In genomic region chr3L:10822364-10823231, dm6 we compare ENCODE assay signal across 1 fruit fly cellular context.
TF ChIP-seq lines count a peak whose summit lies in the region.

No protein-coding gene starts in this region.

TF ChIP-seq in whole organism, embryonic, 481 proteins besides CTCF, POLR2A, EP300 and RAD21 (continued from another document and continues in another):
- TF ChIP-seq CG8089 (GFP tag; optimal IDR thresholded peaks at IDR 0.05; lab: Kevin White, UChicago) (no peak), CG11696 (GFP tag; IDR thresholded peaks at IDR 0.05; lab: Robert Waterston, UW) (peak; percentile 48; the same call in 1 of the 2 replicates), CG2202 (tag; optimal IDR thresholded peaks at IDR 0.05; lab: Kevin White, UChicago) (peak; percentile 14), fru (optimal IDR thresholded peaks at IDR 0.05; lab: Kevin White, UChicago) (no peak), ken (GFP tag; IDR thresholded peaks at IDR 0.05; lab: Robert Waterston, UW) (peak; percentile 77), CG33213 (GFP tag; optimal IDR thresholded peaks at IDR 0.05; lab: Kevin White, UChicago) (no peak), Fer3 (tag; optimal IDR thresholded peaks at IDR 0.05; lab: Kevin White, UChicago) (peak; percentile 77), CG15073 (GFP tag; optimal IDR thresholded peaks at IDR 0.05; lab: Kevin White, UChicago) (no peak), zfh2 (GFP tag; optimal IDR thresholded peaks at IDR 0.05; lab: Kevin White, UChicago) (peak; percentile 21), CG17186 (GFP tag; optimal IDR thresholded peaks at IDR 0.05; lab: Kevin White, UChicago) (no peak), Gsc (GFP tag; IDR thresholded peaks at IDR 0.05; lab: Robert Waterston, UW) (no peak), bbx (GFP tag; IDR thresholded peaks at IDR 0.05; lab: Robert Waterston, UW; ENCODE audit: partially characterized antibody) (no peak), CG15601 (tag; optimal IDR thresholded peaks at IDR 0.05; lab: Kevin White, UChicago) (peak; percentile 70), CG18599 (GFP tag; optimal IDR thresholded peaks at IDR 0.05; lab: Kevin White, UChicago) (peak; percentile 95), ash1 (GFP tag; optimal IDR thresholded peaks at IDR 0.05; lab: Kevin White, UChicago) (no peak), btn (GFP tag; optimal IDR thresholded peaks at IDR 0.05; lab: Kevin White, UChicago) (no peak), CG8388 (GFP tag; optimal IDR thresholded peaks at IDR 0.05; lab: Kevin White, UChicago) (peak; percentile 73), tx (GFP tag; optimal IDR thresholded peaks at IDR 0.05; lab: Kevin White, UChicago) (peak; percentile 25), fd64A (GFP tag; optimal IDR thresholded peaks at IDR 0.05; lab: Kevin White, UChicago) (no peak), CG18764 (GFP tag; optimal IDR thresholded peaks at IDR 0.05; lab: Kevin White, UChicago) (peak; percentile 16), BEAF-32 (GFP tag; optimal IDR thresholded peaks at IDR 0.05; lab: Kevin White, UChicago) (no peak), CG34376 (GFP tag; optimal IDR thresholded peaks at IDR 0.05; lab: Kevin White, UChicago) (peak; percentile 70), Taf1 (GFP tag; IDR thresholded peaks at IDR 0.05; lab: Robert Waterston, UW) (no peak), Oaz (GFP tag; IDR thresholded peaks at IDR 0.05; lab: Robert Waterston, UW) (peak; percentile 68), Sry-δ (GFP tag; optimal IDR thresholded peaks at IDR 0.05; lab: Kevin White, UChicago) (no peak), H2.0 (GFP tag; IDR thresholded peaks at IDR 0.05; lab: Robert Waterston, UW) (peak; percentile 65), crc (GFP tag; optimal IDR thresholded peaks at IDR 0.05; lab: Kevin White, UChicago) (peak; percentile 16), jumu (GFP tag; optimal IDR thresholded peaks at IDR 0.05; lab: Kevin White, UChicago) (peak; percentile 51), ap (GFP tag; IDR thresholded peaks at IDR 0.05; lab: Robert Waterston, UW) (peak; percentile 32; the same call in 1 of the 2 replicates), Meics (GFP tag; optimal IDR thresholded peaks at IDR 0.05; lab: Kevin White, UChicago) (peak; percentile 86), gcm (GFP tag; optimal IDR thresholded peaks at IDR 0.05; lab: Kevin White, UChicago) (peak; percentile 46), CG8765 (GFP tag; IDR thresholded peaks at IDR 0.05; lab: Robert Waterston, UW) (no peak), CG7271 (tag; optimal IDR thresholded peaks at IDR 0.05; lab: Kevin White, UChicago) (no peak), bigmax (GFP tag; optimal IDR thresholded peaks at IDR 0.05; lab: Kevin White, UChicago) (no peak), CG34224 (GFP tag; IDR thresholded peaks at IDR 0.05; lab: Robert Waterston, UW; ENCODE audit: partially characterized antibody) (no peak), CG11723 (GFP tag; optimal IDR thresholded peaks at IDR 0.05; lab: Kevin White, UChicago) (peak; percentile 30), MTF-1 (GFP tag; optimal IDR thresholded peaks at IDR 0.05; lab: Kevin White, UChicago; ENCODE audit: borderline replicate concordance) (no peak), dpn (GFP tag; optimal IDR thresholded peaks at IDR 0.05; lab: Kevin White, UChicago) (peak; percentile 55 to 66), CG3065 (GFP tag; optimal IDR thresholded peaks at IDR 0.05; lab: Kevin White, UChicago) (no peak), bsh (GFP tag; optimal IDR thresholded peaks at IDR 0.05; lab: Kevin White, UChicago) (peak in 1 of 2 experiments; percentile 81), sim (GFP tag; IDR thresholded peaks at IDR 0.05; lab: Robert Waterston, UW) (no peak), nom (GFP tag; optimal IDR thresholded peaks at IDR 0.05; lab: Kevin White, UChicago) (no peak), CG16813 (GFP tag; IDR thresholded peaks at IDR 0.05; lab: Robert Waterston, UW; ENCODE audit: partially characterized antibody) (no peak), CG31365 (tag; optimal IDR thresholded peaks at IDR 0.05; lab: Kevin White, UChicago) (no peak), fd3F (GFP tag; optimal IDR thresholded peaks at IDR 0.05; lab: Kevin White, UChicago) (peak; percentile 63), CG2199 (GFP tag; IDR thresholded peaks at IDR 0.05; lab: Robert Waterston, UW) (no peak), CG3163 (GFP tag; optimal IDR thresholded peaks at IDR 0.05; lab: Kevin White, UChicago) (no peak), CG1529 (GFP tag; optimal IDR thresholded peaks at IDR 0.05; lab: Kevin White, UChicago) (peak; percentile 34), Nf-YB (GFP tag; optimal IDR thresholded peaks at IDR 0.05; lab: Kevin White, UChicago) (peak; percentile 28), BtbVII (GFP tag; optimal IDR thresholded peaks at IDR 0.05; lab: Kevin White, UChicago) (peak; percentile 81), tio (GFP tag; optimal IDR thresholded peaks at IDR 0.05; lab: Kevin White, UChicago) (peak; percentile 32), eve (GFP tag; optimal IDR thresholded peaks at IDR 0.05; lab: Kevin White, UChicago) (peak in 1 of 2 experiments; percentile 76), pita (GFP tag; optimal IDR thresholded peaks at IDR 0.05; lab: Kevin White, UChicago) (no peak), CG13624 (GFP tag; optimal IDR thresholded peaks at IDR 0.05; lab: Kevin White, UChicago) (peak; percentile 34), CG6854 (GFP tag; optimal IDR thresholded peaks at IDR 0.05; lab: Kevin White, UChicago) (peak; percentile 72), CG2712 (tag; optimal IDR thresholded peaks at IDR 0.05; lab: Kevin White, UChicago) (peak; percentile 77), twi (tag; optimal IDR thresholded peaks at IDR 0.05; lab: Kevin White, UChicago) (peak; percentile 20), CG6813 (GFP tag; optimal IDR thresholded peaks at IDR 0.05; lab: Kevin White, UChicago) (peak; percentile 67), slbo (GFP tag; IDR thresholded peaks at IDR 0.05; lab: Robert Waterston, UW) (peak; percentile 81), CG9876 (GFP tag; optimal IDR thresholded peaks at IDR 0.05; lab: Kevin White, UChicago) (no peak), CG33557 (GFP tag; optimal IDR thresholded peaks at IDR 0.05; lab: Kevin White, UChicago) (no peak), Camta (GFP tag; optimal IDR thresholded peaks at IDR 0.05; lab: Kevin White, UChicago) (no peak), hbn (GFP tag; IDR thresholded peaks at IDR 0.05; lab: Robert Waterston, UW; ENCODE audit: partially characterized antibody) (no peak), Sry-β (GFP tag; optimal IDR thresholded peaks at IDR 0.05; lab: Kevin White, UChicago) (no peak), CG16779 (GFP tag; IDR thresholded peaks at IDR 0.05; lab: Robert Waterston, UW) (no peak; the same call in 1 of the 2 replicates), Myb (GFP tag; optimal IDR thresholded peaks at IDR 0.05; lab: Kevin White, UChicago) (peak; percentile 17), Dek (tag; optimal IDR thresholded peaks at IDR 0.05; lab: Kevin White, UChicago) (peak; percentile 62), CG4854 (GFP tag; optimal IDR thresholded peaks at IDR 0.05; lab: Kevin White, UChicago) (peak; percentile 61), CG31441 (GFP tag; IDR thresholded peaks at IDR 0.05; lab: Robert Waterston, UW) (peak; percentile 79), pzg (GFP tag; optimal IDR thresholded peaks at IDR 0.05; lab: Kevin White, UChicago) (no peak), HLH4C (GFP tag; IDR thresholded peaks at IDR 0.05; lab: Robert Waterston, UW; ENCODE audit: partially characterized antibody) (no peak), Mrtf (GFP tag; IDR thresholded peaks at IDR 0.05; lab: Robert Waterston, UW) (peak; percentile 73; the same call in 2 of the 3 replicates), CG12391 (tag; optimal IDR thresholded peaks at IDR 0.05; lab: Kevin White, UChicago) (peak; percentile 75), CG12659 (GFP tag; optimal IDR thresholded peaks at IDR 0.05; lab: Kevin White, UChicago) (peak; percentile 70), run (tag; optimal IDR thresholded peaks at IDR 0.05; lab: Kevin White, UChicago) (peak; percentile 39), E2f1 (GFP tag; IDR thresholded peaks at IDR 0.05; lab: Robert Waterston, UW) (peak; percentile 68), CG10543 (GFP tag; optimal IDR thresholded peaks at IDR 0.05; lab: Kevin White, UChicago) (peak; percentile 81), Hmx (GFP tag; optimal IDR thresholded peaks at IDR 0.05; lab: Kevin White, UChicago) (no peak), otp (GFP tag; IDR thresholded peaks at IDR 0.05; lab: Robert Waterston, UW) (peak; percentile 31; the same call in 1 of the 3 replicates), CG1792 (GFP tag; optimal IDR thresholded peaks at IDR 0.05; lab: Kevin White, UChicago) (peak; percentile 26), Xrp1 (GFP tag; IDR thresholded peaks at IDR 0.05; lab: Robert Waterston, UW) (peak; percentile 83), gt (GFP tag; IDR thresholded peaks at IDR 0.05; lab: Robert Waterston, UW) (no peak), h (optimal IDR thresholded peaks at IDR 0.05; lab: Kevin White, UChicago) (no peak), cwo (GFP tag; optimal IDR thresholded peaks at IDR 0.05; lab: Kevin White, UChicago) (peak; percentile 79), Eip74EF (GFP tag; optimal IDR thresholded peaks at IDR 0.05; lab: Kevin White, UChicago) (peak in 1 of 2 experiments; percentile 68), ro (GFP tag; IDR thresholded peaks at IDR 0.05; lab: Robert Waterston, UW) (no peak), CG13894 (tag; optimal IDR thresholded peaks at IDR 0.05; lab: Kevin White, UChicago) (peak; percentile 81), Ets97D (GFP tag; optimal IDR thresholded peaks at IDR 0.05; lab: Kevin White, UChicago) (no peak), CG8944 (GFP tag; optimal IDR thresholded peaks at IDR 0.05; lab: Kevin White, UChicago) (no peak), Sin3A (optimal IDR thresholded peaks at IDR 0.05; lab: Kevin White, UChicago) (no peak), D19B (GFP tag; optimal IDR thresholded peaks at IDR 0.05; lab: Kevin White, UChicago) (peak; percentile 57), crp (GFP tag; optimal IDR thresholded peaks at IDR 0.05; lab: Kevin White, UChicago) (peak in 1 of 2 experiments; percentile 20), Sox100B (GFP tag; optimal IDR thresholded peaks at IDR 0.05; lab: Kevin White, UChicago) (peak; percentile 71), exex (tag; optimal IDR thresholded peaks at IDR 0.05; lab: Kevin White, UChicago) (peak; percentile 49), CG10979 (tag; optimal IDR thresholded peaks at IDR 0.05; lab: Kevin White, UChicago) (peak; percentile 75), Nf-YA (GFP tag; IDR thresholded peaks at IDR 0.05; lab: Robert Waterston, UW) (peak; percentile 40; the same call in 1 of the 2 replicates), CG10462 (GFP tag; optimal IDR thresholded peaks at IDR 0.05; lab: Kevin White, UChicago) (peak; percentile 28), CG17328 (GFP tag; IDR thresholded peaks at IDR 0.05; lab: Robert Waterston, UW) (peak; percentile 80), tna (GFP tag; IDR thresholded peaks at IDR 0.05; lab: Robert Waterston, UW; ENCODE audit: partially characterized antibody) (no peak), CG12744 (GFP tag; optimal IDR thresholded peaks at IDR 0.05; lab: Kevin White, UChicago) (peak; percentile 39), CG6791 (GFP tag; IDR thresholded peaks at IDR 0.05; lab: Robert Waterston, UW; ENCODE audit: partially characterized antibody) (no peak), CG4282 (GFP tag; optimal IDR thresholded peaks at IDR 0.05; lab: Kevin White, UChicago) (no peak), CG9727 (GFP tag; optimal IDR thresholded peaks at IDR 0.05; lab: Kevin White, UChicago) (peak; percentile 76), scrt (GFP tag; optimal IDR thresholded peaks at IDR 0.05; lab: Kevin White, UChicago) (peak; percentile 88), peb (GFP tag; IDR thresholded peaks at IDR 0.05; lab: Robert Waterston, UW) (no peak), fd102C (GFP tag; optimal IDR thresholded peaks at IDR 0.05; lab: Kevin White, UChicago) (no peak), Mad (GFP tag; optimal IDR thresholded peaks at IDR 0.05; lab: Kevin White, UChicago) (no peak), CG12155 (GFP tag; optimal IDR thresholded peaks at IDR 0.05; lab: Kevin White, UChicago) (peak; percentile 46), CG11085 (GFP tag; IDR thresholded peaks at IDR 0.05; lab: Robert Waterston, UW) (peak; percentile 50; the same call in 1 of the 2 replicates), Rfx (GFP tag; IDR thresholded peaks at IDR 0.05; lab: Robert Waterston, UW) (peak; percentile 73), ac (GFP tag; optimal IDR thresholded peaks at IDR 0.05; lab: Kevin White, UChicago) (no peak), Doc3 (GFP tag; IDR thresholded peaks at IDR 0.05; lab: Robert Waterston, UW; ENCODE audit: partially characterized antibody) (no peak), unc-4 (GFP tag; IDR thresholded peaks at IDR 0.05; lab: Robert Waterston, UW; ENCODE audit: partially characterized antibody) (no peak), CG18619 (GFP tag; optimal IDR thresholded peaks at IDR 0.05; lab: Kevin White, UChicago) (peak; percentile 56), Hmr (GFP tag; optimal IDR thresholded peaks at IDR 0.05; lab: Kevin White, UChicago) (peak; percentile 89), grn (GFP tag; optimal IDR thresholded peaks at IDR 0.05; lab: Kevin White, UChicago) (peak; percentile 36), CG30431 (GFP tag; optimal IDR thresholded peaks at IDR 0.05; lab: Kevin White, UChicago) (peak; percentile 15), CG5953 (GFP tag; IDR thresholded peaks at IDR 0.05; lab: Robert Waterston, UW) (peak; percentile 66; the same call in 1 of the 2 replicates), maf-S (GFP tag; optimal IDR thresholded peaks at IDR 0.05; lab: Kevin White, UChicago) (peak; percentile 5), Rx (GFP tag; IDR thresholded peaks at IDR 0.05; lab: Robert Waterston, UW) (no peak; the same call in 1 of the 2 replicates), HLHmδ (GFP tag; optimal IDR thresholded peaks at IDR 0.05; lab: Kevin White, UChicago) (no peak), NFAT (GFP tag; IDR thresholded peaks at IDR 0.05; lab: Robert Waterston, UW) (no peak), gcm2 (GFP tag; optimal IDR thresholded peaks at IDR 0.05; lab: Kevin White, UChicago) (no peak), CG12299 (tag; optimal IDR thresholded peaks at IDR 0.05; lab: Kevin White, UChicago) (peak; percentile 71), wor (GFP tag; IDR thresholded peaks at IDR 0.05; lab: Robert Waterston, UW) (peak; percentile 63; the same call in 1 of the 2 replicates), CG8924 (tag; optimal IDR thresholded peaks at IDR 0.05; lab: Kevin White, UChicago) (peak; percentile 78), row (GFP tag; IDR thresholded peaks at IDR 0.05; lab: Robert Waterston, UW) (peak; percentile 87), seq (GFP tag; IDR thresholded peaks at IDR 0.05; lab: Robert Waterston, UW) (peak; percentile 54; the same call in 1 of the 2 replicates), CG2875 (GFP tag; optimal IDR thresholded peaks at IDR 0.05; lab: Kevin White, UChicago) (peak; percentile 30), CG30020 (tag; optimal IDR thresholded peaks at IDR 0.05; lab: Kevin White, UChicago) (no peak), chif (GFP tag; optimal IDR thresholded peaks at IDR 0.05; lab: Kevin White, UChicago) (peak; percentile 12 to 34)
